Worm (Caenorhabditis elegans): Measurements from ENCODE around the gene set-2.

- TF ChIP-seq aly-1 (tag; optimal IDR thresholded peaks at IDR 0.05), result no peak
- no peak for TF ChIP-seq F13C5.2 (tag; optimal IDR thresholded peaks at IDR 0.05)
- no peak for TF ChIP-seq ets-7 (tag; optimal IDR thresholded peaks at IDR 0.05)
- TF ChIP-seq flt-1 (GFP tag; IDR thresholded peaks at IDR 0.05), result no peak
- TF ChIP-seq tbx-11 (GFP tag; IDR thresholded peaks at IDR 0.05), result no peak
- TF ChIP-seq ama-1 (optimal IDR thresholded peaks at IDR 0.05), result no peak
Measured at ce11 chrIII:4881955-4882354, 48.0 kb downstream of the set-2 start.
